Worm (Caenorhabditis elegans) whole organism, L2 larva: ENCODE measurements around the gene F46E10.3.

Source experiments
- R02D3.7 ChIP-seq: fragments of 150-350 bp; optimal IDR thresholded peaks from 2 replicates; lab custom pipeline; 2014; ENCODE audit warnings: missing biosample characterization, missing genetic modification characterization
- aly-2 ChIP-seq: fragments of 150-350 bp; optimal IDR thresholded peaks from 2 replicates; lab custom pipeline; 2014; ENCODE audit warnings: missing biosample characterization, missing genetic modification characterization
- ceh-82 ChIP-seq: fragments of 150-350 bp; optimal IDR thresholded peaks from 2 replicates; lab custom pipeline; 2014; ENCODE audit warnings: missing biosample characterization, missing genetic modification characterization
- elt-3 ChIP-seq: sonication (generic microtip); optimal IDR thresholded peaks from 2 replicates; lab custom pipeline; 2017; ENCODE audit warnings: missing biosample characterization, missing genetic modification characterization
- lin-13 ChIP-seq: fragments of 150-350 bp; optimal IDR thresholded peaks from 2 replicates; lab custom pipeline; 2014; ENCODE audit warnings: missing biosample characterization, missing genetic modification reagents, missing genetic modification characterization
- mdl-1 ChIP-seq, 2 experiments: fragments of 150-350 bp in 1 of 2; sonication (generic microtip) in 1 of 2; optimal IDR thresholded peaks; 2 replicates each; lab custom pipeline; 2017; ENCODE audit warnings: missing biosample characterization in 2 of 2, missing genetic modification characterization in 2 of 2
- peb-1 ChIP-seq: fragments of 150-350 bp; optimal IDR thresholded peaks from 2 replicates; lab custom pipeline; 2014; ENCODE audit warnings: missing biosample characterization, missing genetic modification characterization
- skn-1 ChIP-seq: sonication (generic microtip); optimal IDR thresholded peaks from 2 replicates; lab custom pipeline; 2017; ENCODE audit warnings: missing biosample characterization, missing genetic modification characterization
- snpc-4 ChIP-seq: fragments of 150-350 bp; optimal IDR thresholded peaks from 2 replicates; lab custom pipeline; 2014; ENCODE audit warnings: missing biosample characterization, missing genetic modification characterization
- unc-62 ChIP-seq: fragments of 150-350 bp; optimal IDR thresholded peaks from 2 replicates; lab custom pipeline; 2014; ENCODE audit warnings: missing biosample characterization, missing genetic modification reagents, missing genetic modification characterization
- zag-1 ChIP-seq: fragments of 150-350 bp; optimal IDR thresholded peaks from 2 replicates; lab custom pipeline; 2014; ENCODE audit warnings: missing biosample characterization, missing genetic modification characterization
- ztf-1 ChIP-seq: fragments of 200-800 bp; sonication (Bioruptor generic); conservative IDR thresholded peaks from 2 replicates; pipeline ENCODE4 v1.3.6; 2022; ENCODE audit warnings: missing genetic modification characterization, missing compliant biosample characterization
- ztf-11 ChIP-seq: sonication (generic microtip); optimal IDR thresholded peaks from 2 replicates; lab custom pipeline; 2017; ENCODE audit warnings: missing biosample characterization, missing genetic modification characterization

ce11 chrV:6524757-6525156 is 6.7 kb downstream of the F46E10.3 start, which contains the start of gene acs-1:
- no peak for TF ChIP-seq peb-1
- no peak for TF ChIP-seq snpc-4 (tag; lab: Kevin White, UChicago)
- no peak for TF ChIP-seq unc-62
- TF ChIP-seq elt-3 (tag; lab: Kevin White, UChicago) = no peak
- TF ChIP-seq zag-1 (tag; lab: Kevin White, UChicago) = no peak
- no peak for TF ChIP-seq R02D3.7 (tag; lab: Kevin White, UChicago)
- TF ChIP-seq aly-2 (tag; lab: Kevin White, UChicago) = no peak
- TF ChIP-seq ceh-82 (tag; lab: Kevin White, UChicago) = no peak
- TF ChIP-seq skn-1 (tag; lab: Kevin White, UChicago) = no peak
- no peak for TF ChIP-seq lin-13 (GFP tag; lab: Kevin White, UChicago)
- TF ChIP-seq ztf-11 (tag; lab: Kevin White, UChicago) = no peak
- no peak for TF ChIP-seq ztf-1 (GFP tag; lab: Robert Waterston, UW)
- TF ChIP-seq mdl-1 (tag; optimal IDR thresholded peaks at IDR 0.05; lab: Kevin White, UChicago) = no peak
